Worm (Caenorhabditis elegans): ENCODE data around the gene C03H5.9.

Gene C03H5.9

DNA sequence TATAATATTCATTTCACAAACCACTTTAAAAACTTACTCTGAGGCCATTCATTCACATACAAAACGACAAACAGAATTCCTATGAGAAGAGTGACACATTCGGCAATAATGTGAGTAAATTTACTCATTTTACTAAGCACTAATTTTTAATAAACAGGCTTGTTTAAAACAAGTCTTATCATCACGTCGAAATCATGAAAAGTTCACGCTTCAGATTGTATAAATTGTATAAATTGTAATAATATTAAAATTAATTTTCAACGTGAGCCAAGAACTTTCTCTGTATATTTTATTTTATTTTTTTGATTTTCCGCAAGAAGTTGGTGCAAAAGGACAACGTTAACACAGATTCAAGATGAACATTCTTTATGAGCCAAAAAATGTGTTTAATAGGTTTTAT is 40.3 kb downstream of the C03H5.9 start, which contains the start of gene C24H12.6:
C24H12.6 (minus strand) TSS at position 101 of the 400 bp plus-strand sequence.
- no peak for TF ChIP-seq fos-1 (tag; optimal IDR thresholded peaks at IDR 0.05)
- TF ChIP-seq mml-1 (tag; optimal IDR thresholded peaks at IDR 0.05), result no peak
- no peak for TF ChIP-seq fkh-2 (tag; optimal IDR thresholded peaks at IDR 0.05)
- TF ChIP-seq ama-1 (optimal IDR thresholded peaks at IDR 0.05), result no peak
- TF ChIP-seq daf-12 (tag; optimal IDR thresholded peaks at IDR 0.05), result no peak
- no peak for TF ChIP-seq skn-1 (tag; optimal IDR thresholded peaks at IDR 0.05)
- no peak for TF ChIP-seq zag-1 (tag; optimal IDR thresholded peaks at IDR 0.05)
- no peak for TF ChIP-seq aly-2 (tag; optimal IDR thresholded peaks at IDR 0.05)
- no peak for TF ChIP-seq nhr-23 (tag; optimal IDR thresholded peaks at IDR 0.05)
- TF ChIP-seq hmg-11 (tag; optimal IDR thresholded peaks at IDR 0.05), result no peak
- no peak for TF ChIP-seq nfya-1 (tag; optimal IDR thresholded peaks at IDR 0.05; ENCODE audit: insufficient read depth)
- TF ChIP-seq nhr-237 (tag; optimal IDR thresholded peaks at IDR 0.05), result no peak
- no peak for TF ChIP-seq ceh-82 (tag; optimal IDR thresholded peaks at IDR 0.05)
- TF ChIP-seq lin-39 (tag; optimal IDR thresholded peaks at IDR 0.05), result no peak
- TF ChIP-seq ztf-11 (tag; optimal IDR thresholded peaks at IDR 0.05), result no peak
- TF ChIP-seq ZK546.5 (tag; optimal IDR thresholded peaks at IDR 0.05), result no peak
- no peak for TF ChIP-seq nhr-67 (tag; optimal IDR thresholded peaks at IDR 0.05)
- TF ChIP-seq eor-1 (tag; optimal IDR thresholded peaks at IDR 0.05), result no peak
- TF ChIP-seq ceh-16 (tag; optimal IDR thresholded peaks at IDR 0.05), result no peak
- no peak for TF ChIP-seq R02D3.7 (tag; optimal IDR thresholded peaks at IDR 0.05)

DNA sequence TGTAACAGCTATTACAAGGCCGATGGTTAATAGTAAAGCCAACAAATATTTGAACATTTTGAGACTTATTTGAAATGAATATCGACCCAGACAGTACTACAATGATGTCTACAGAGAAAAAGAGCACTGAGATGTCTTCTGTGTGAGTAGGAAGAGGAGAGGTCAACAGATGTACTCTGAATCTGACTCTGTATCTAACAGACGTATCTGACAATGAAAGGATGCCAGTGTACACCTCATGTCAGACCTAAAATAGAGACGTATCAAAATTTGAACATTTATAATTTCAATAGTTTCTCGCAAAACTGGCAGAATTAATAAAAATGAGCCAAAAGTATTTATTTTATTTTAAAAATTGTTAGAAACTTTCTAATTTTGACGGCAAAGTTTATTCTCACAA is 44.6 kb downstream of the C03H5.9 start, which contains the start of gene C24H12.8:
C24H12.8 (minus strand) TSS at position 101 of the 400 bp plus-strand sequence.
- TF ChIP-seq snpc-4 (tag; optimal IDR thresholded peaks at IDR 0.05), result no peak
